Worm (Caenorhabditis elegans) whole organism, dauer: ENCODE measurements around the gene col-95.

Source experiments
- unc-62 ChIP-seq: sonication (generic microtip); optimal IDR thresholded peaks from 2 replicates; lab custom pipeline; 2017; ENCODE audit warnings: missing biosample characterization, missing genetic modification reagents, missing genetic modification characterization

The col-95 gene

DNA sequence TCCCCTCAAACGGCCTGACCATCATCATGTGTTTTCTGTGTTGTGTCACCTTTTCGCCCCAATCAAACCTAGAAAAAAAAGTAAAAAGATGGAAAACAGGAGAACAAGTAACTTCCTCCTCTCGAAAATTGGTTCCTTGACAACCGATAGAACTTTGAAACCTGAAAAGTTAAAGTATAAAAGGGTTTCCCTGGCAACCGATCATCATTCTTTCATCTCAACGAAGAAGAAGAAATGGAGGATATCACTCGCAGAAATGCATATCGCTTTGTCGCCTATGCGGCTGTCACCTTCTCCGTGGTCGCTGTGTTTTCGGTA is at the start of gene col-95:
Gene col-95, plus strand, starts transcription at position 219 of the 318 bp plus-strand sequence.
- no peak for TF ChIP-seq unc-62 (GFP tag; lab: Kevin White, UChicago)

ce11 chrIII:11656389-11656788 is 47.4 kb upstream of the col-95 start:
- TF ChIP-seq unc-62 (GFP tag; lab: Kevin White, UChicago): no peak

- TF ChIP-seq unc-62 (GFP tag; lab: Kevin White, UChicago): no peak
These were observed 46.5 kb upstream of the col-95 start, which contains the start of gene crh-1 for ce11 chrIII:11657185-11657817. Gene crh-1, plus strand, starts transcription at chrIII:11657767.

DNA sequence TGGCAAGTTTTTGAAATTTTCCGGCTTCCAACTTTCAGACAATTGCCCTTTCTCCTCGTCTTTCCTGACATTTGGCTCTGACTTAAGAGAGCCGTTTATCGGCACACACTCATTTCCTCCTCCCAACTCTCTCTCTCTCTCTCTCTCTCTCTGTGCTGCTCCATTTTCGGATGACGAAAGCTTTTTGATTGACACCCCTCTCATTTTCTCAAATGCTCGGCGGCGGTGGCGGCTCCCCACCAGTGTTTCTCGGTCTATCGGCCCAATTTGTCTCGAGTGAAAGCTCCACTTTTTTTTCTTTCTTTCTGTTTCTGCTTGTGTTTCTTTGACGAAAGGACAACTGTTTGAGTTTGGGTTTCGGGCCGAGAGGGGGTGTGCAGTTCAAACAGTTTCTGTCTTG is 44.0 kb upstream of the col-95 start:
- no peak for TF ChIP-seq unc-62 (GFP tag; lab: Kevin White, UChicago)

DNA sequence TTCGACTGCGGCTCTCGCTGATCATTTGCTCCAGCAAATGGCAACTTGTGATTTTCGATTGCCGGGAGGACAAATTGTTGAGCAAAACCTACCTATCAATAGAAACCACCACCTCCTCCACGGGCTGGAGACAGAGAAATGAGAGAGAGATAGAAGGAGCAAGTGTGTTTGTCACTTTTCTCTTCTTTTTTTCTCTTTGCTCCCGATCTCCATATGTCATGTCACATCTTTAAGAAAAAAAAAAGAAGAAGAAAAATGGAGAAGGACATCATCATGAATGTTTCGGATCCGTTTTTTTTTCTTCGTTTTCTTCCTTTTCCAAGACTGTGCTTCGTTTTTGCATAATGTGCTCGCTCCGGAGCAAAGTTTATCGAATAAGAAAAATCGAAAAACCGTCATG is 43.1 kb upstream of the col-95 start:
- no peak for TF ChIP-seq unc-62 (GFP tag; lab: Kevin White, UChicago)

DNA sequence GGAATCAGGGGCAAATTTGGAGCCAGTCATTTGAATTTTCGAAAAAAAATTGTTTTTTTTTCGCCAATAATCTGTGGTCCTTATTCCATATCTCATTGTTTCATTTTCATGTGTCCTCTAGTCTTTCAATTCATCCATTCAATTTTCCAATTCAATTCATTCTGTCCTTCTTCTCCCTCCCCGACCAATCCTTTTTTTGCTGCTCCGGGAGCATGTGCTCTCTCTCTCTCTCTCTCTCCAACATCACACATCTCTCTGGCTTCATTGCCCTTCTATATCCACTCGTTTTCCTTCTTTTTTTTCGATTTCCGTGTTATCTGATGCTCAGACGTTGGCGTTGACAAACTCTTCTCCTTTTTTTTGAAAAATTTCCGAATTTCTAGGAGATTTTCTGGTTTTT is 40.4 kb upstream of the col-95 start:
- no peak for TF ChIP-seq unc-62 (GFP tag; lab: Kevin White, UChicago)

ce11 chrIII:11666819-11667218 is 37.0 kb upstream of the col-95 start:
- TF ChIP-seq unc-62 (GFP tag; lab: Kevin White, UChicago): no peak

DNA sequence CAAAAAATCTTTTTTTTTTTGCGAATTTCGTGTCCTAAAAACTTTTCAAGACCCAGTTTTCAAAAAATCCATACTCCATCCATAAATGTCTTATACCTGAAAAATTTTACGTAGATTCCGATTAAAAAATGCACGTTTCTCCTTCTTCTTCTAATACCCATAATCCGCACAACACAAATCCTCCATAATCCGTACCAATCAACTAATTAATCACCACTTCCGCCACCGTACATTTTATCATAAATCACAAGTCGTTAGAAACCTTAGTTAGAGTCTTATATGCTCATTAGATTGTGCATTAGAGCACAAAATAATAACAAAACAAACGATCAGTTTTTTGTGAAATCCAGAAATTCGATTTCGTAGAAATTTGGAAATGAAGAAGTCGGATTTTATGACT is 34.8 kb upstream of the col-95 start:
- TF ChIP-seq unc-62 (GFP tag; lab: Kevin White, UChicago): no peak

- no peak for TF ChIP-seq unc-62 (GFP tag; lab: Kevin White, UChicago)
These were observed 23.3 kb upstream of the col-95 start for ce11 chrIII:11680514-11680913.

DNA sequence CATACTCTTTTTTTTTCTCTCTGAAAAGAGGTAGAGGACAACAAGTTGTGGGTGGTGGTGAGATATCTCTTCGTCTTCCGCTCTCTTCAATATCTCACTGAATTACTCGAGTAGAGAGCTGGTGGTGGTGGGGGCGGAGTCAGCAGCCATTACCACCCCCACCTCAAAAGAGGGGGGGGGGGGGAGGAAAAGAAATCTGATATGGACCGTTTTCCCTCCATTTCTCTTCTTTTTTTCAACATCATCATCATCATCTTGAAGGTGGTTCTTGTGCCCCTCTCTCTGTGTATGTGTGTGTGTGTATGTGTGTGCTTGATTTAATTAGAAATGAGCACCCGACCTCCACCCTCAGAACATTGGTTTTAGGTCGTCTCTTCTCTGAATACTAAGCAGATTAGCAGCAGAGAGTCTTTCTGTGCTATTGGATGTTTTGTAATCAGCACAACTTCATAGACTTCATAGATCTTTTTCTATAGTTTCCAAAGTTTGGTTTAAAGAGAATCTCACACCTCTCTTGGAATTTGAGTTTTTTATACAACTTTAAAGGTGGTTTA is 22.3 kb upstream of the col-95 start:
- no peak for TF ChIP-seq unc-62 (GFP tag; lab: Kevin White, UChicago)

DNA sequence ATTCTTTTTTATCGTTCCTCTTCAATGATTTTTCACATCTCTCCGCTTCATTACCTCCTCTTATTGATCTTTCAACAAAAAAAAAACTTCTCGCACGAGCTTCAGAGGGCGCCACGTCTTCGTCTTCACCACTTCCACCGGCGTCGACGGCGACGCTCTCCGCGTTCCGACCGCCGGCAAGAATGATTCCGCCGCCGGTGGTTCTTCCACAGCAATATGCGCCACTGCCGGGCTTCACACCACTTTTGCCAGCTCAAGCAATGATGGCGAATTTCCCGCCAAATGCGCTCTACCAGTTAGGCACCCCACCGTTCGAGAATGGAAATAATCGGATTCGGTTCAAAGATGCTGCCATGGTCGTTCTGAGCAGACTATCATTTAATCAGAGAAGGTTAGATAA is 20.8 kb upstream of the col-95 start:
- no peak for TF ChIP-seq unc-62 (GFP tag; lab: Kevin White, UChicago)

DNA sequence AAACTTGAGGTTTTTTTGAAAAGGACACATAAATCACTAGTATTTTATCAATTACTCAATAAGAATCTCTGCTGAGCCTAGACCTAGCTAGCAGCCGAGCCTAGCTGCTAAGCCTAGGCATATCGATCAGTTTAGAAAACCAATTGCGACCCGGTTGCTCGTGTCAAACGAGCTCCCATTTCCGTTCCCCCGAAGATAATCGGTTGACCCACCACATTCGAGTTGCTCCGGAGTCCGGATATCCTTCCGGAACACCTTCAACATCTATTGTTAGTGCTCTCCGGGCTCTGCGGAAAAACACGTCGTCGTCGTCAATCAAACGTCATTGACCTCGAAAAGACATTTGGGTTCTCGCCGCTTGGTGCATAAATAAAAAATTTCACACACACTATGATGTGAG is 20.0 kb upstream of the col-95 start:
- no peak for TF ChIP-seq unc-62 (GFP tag; lab: Kevin White, UChicago)

DNA sequence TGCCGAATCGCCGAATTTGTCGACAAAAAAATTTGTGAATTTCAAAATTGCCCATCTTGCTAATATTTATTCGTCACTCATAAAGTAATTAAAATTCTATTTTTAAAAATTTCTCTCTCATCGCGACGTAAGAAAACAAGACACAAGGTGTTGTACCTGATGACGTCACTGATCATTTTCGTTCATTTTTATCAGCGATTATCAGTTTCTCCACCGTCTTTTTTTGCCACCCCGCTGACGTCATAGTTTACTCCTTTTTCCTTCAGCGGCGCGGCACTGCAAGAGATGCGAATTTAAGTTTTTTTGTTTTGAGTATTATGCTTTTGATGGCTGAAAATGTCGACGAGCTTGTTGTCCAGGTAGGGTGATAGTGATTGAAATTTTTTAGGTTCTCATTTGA is 19.0 kb upstream of the col-95 start:
- TF ChIP-seq unc-62 (GFP tag; lab: Kevin White, UChicago): no peak

DNA sequence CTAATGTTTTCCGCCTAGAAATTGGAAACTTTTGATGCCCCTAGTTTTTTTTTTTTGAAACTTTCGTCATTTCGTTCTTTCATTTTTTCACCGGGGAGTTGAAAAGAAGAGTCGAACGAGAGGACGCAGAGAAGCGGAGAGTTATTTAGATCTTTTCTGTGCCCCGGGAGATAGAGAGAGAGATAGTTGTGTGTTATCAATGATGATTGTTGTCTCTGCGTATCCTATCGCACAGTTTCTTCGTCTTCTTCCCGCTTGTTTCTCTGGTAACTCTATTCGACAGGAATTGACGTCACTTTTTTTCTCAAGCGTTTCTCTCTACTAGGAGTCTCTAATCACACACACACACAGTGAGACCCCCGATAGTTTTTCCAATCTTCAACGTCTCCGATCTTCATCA is 14.5 kb upstream of the col-95 start:
- no peak for TF ChIP-seq unc-62 (GFP tag; lab: Kevin White, UChicago)

DNA sequence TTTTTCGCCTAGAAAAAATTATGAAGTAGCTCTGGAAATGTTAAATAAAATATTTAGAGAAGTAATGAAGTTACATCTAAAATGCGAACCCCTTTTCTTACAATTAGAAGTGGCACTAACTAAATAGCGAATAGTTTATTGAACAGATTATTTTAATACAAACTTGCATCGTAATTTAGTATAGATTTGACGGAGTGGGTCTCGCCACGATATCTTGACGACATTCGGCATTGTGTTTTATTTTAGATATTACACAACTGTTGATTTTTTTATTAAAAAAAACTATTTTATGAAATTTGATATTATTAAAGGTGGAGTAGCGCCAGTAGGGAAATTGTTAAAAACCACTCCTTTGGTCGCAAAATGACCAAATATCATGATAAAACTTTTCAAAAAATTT is 13.9 kb upstream of the col-95 start:
- TF ChIP-seq unc-62 (GFP tag; lab: Kevin White, UChicago): no peak

DNA sequence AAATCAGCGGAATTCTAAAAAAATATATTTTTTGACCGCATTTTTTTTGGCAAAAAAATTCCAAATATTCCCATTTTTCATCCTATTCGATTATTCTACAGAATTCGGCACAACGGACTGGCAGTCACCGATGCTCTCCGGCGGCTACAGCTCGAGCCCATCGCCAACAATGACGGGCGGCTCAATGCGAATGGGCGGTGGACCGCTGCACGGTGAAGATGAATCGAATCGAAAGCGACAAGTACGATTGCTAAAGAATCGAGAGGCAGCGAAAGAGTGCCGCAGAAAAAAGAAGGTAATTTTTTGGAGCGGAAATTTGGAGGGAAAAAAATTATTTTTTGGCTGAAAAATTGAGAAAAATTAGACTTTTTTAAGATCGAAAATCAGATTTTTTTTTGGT is 11.4 kb upstream of the col-95 start:
- no peak for TF ChIP-seq unc-62 (GFP tag; lab: Kevin White, UChicago)

DNA sequence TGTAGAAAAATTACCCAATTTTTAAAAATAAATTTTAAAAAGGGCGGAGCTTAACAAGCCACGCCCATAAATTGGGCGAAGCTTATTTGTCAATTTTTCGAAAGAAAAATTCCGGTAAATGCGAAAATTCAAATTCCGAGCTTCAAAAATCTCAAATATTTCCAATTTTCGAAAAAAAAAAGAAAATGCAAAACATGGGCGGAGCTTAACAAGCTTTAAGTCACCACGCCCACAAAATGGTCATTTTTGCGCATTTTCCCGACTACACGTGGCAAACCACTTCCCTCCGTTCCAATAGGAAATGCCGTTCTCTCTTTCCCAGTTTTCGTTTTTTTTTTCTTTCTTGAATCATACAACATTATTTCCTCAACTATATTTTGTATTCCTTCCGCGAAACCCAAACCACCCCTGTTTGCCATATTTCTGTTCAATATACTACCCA is 9.3 kb upstream of the col-95 start:
- no peak for TF ChIP-seq unc-62 (GFP tag; lab: Kevin White, UChicago)
